Fruit fly (Drosophila melanogaster) whole organism, wandering third instar larva: Measurements from ENCODE around the gene Ptp61F.
A peak's percentile ranks its signal among the peaks of the same experiment; 100 is the strongest.

Experiments
- Abd-B ChIP-seq: fragments of >200 bp; optimal IDR thresholded peaks from 2 replicates; lab custom pipeline; 2017; ENCODE audit warnings: missing biosample characterization, missing genetic modification characterization
- CG32264 ChIP-seq: fragments of 200-800 bp; sonication (Bioruptor generic); optimal IDR thresholded peaks from 2 replicates; lab custom pipeline; 2016; ENCODE audit warnings: missing biosample characterization, missing genetic modification characterization
- CG9705 ChIP-seq: fragments of 200-800 bp; sonication (Bioruptor generic); optimal IDR thresholded peaks from 2 replicates; lab custom pipeline; 2018; ENCODE audit warnings: missing biosample characterization, mild to moderate bottlenecking, missing genetic modification characterization
- CrebA ChIP-seq: fragments of 200-800 bp; sonication (Bioruptor generic); optimal IDR thresholded peaks from 2 replicates; lab custom pipeline; 2016; ENCODE audit warnings: missing biosample characterization, mild to moderate bottlenecking, missing genetic modification characterization, borderline replicate concordance
- Dfd ChIP-seq: fragments of >200 bp; optimal IDR thresholded peaks from 2 replicates; lab custom pipeline; 2017; ENCODE audit warnings: missing biosample characterization, missing genetic modification characterization
- Dif ChIP-seq: fragments of 200-275, 200-300 bp; sonication (Bioruptor generic); optimal IDR thresholded peaks from 2 replicates; lab custom pipeline; 2018; ENCODE audit warnings: missing biosample characterization, missing genetic modification characterization; ENCODE audit not compliant: partially characterized antibody
- GATAd ChIP-seq: sonication (Bioruptor generic); optimal IDR thresholded peaks from 2 replicates; lab custom pipeline; 2016; ENCODE audit warnings: missing biosample characterization, missing genetic modification characterization
- HLH106 ChIP-seq: fragments of 200-800 bp; optimal IDR thresholded peaks from 3 replicates; lab custom pipeline; 2019; ENCODE audit warnings: missing biosample characterization, mild to moderate bottlenecking, missing genetic modification characterization, moderate library complexity
- Hnf4 ChIP-seq: fragments of 200-800 bp; sonication (Bioruptor generic); optimal IDR thresholded peaks from 2 replicates; lab custom pipeline; 2016; ENCODE audit warnings: missing biosample characterization, mild to moderate bottlenecking, missing genetic modification characterization
- Hr78 ChIP-seq: fragments of >200 bp; optimal IDR thresholded peaks from 2 replicates; lab custom pipeline; 2017; ENCODE audit warnings: missing biosample characterization, missing genetic modification characterization
- Hr83 ChIP-seq: fragments of 200-300 bp; sonication (Bioruptor generic); optimal IDR thresholded peaks from 2 replicates; lab custom pipeline; 2016; ENCODE audit warnings: missing biosample characterization, mild to moderate bottlenecking, missing genetic modification characterization, moderate library complexity; ENCODE audit not compliant: poor library complexity, severe bottlenecking
- Jra ChIP-seq: sonication (Bioruptor generic); optimal IDR thresholded peaks from 2 replicates; lab custom pipeline; 2016; ENCODE audit warnings: missing biosample characterization, missing genetic modification characterization
- Mio ChIP-seq: sonication (Bioruptor generic); optimal IDR thresholded peaks from 2 replicates; lab custom pipeline; 2016; ENCODE audit warnings: missing biosample characterization, missing genetic modification characterization
- Myc ChIP-seq: fragments of >200 bp; optimal IDR thresholded peaks from 2 replicates; lab custom pipeline; 2017
- N ChIP-seq: fragments of >200 bp; optimal IDR thresholded peaks from 2 replicates; lab custom pipeline; 2018; ENCODE audit warnings: missing biosample characterization, missing external identifiers, missing genetic modification characterization
- OdsH ChIP-seq: fragments of 200-800 bp; sonication (Bioruptor generic); optimal IDR thresholded peaks from 2 replicates; lab custom pipeline; 2016; ENCODE audit warnings: missing biosample characterization, mild to moderate bottlenecking, missing genetic modification characterization
- Rel ChIP-seq, 2 experiments: fragments of 200-800 bp; sonication (Bioruptor generic) in 1 of 2; optimal IDR thresholded peaks; 2 replicates in 1 of 2; 3 replicates in 1 of 2; lab custom pipeline; 2016 to 2019; ENCODE audit warnings: mild to moderate bottlenecking in 2 of 2, missing biosample characterization in 2 of 2, missing genetic modification characterization in 2 of 2, moderate library complexity in 1 of 2
- Sp1 ChIP-seq: fragments of 200-800 bp; sonication (Bioruptor generic); optimal IDR thresholded peaks from 3 replicates; lab custom pipeline; 2019; ENCODE audit warnings: missing biosample characterization, mild to moderate bottlenecking, missing genetic modification characterization, moderate library complexity
- Vsx2 ChIP-seq: fragments of 200-300, 225-300 bp; sonication (Bioruptor generic); optimal IDR thresholded peaks from 2 replicates; lab custom pipeline; 2018; ENCODE audit warnings: missing biosample characterization, missing genetic modification characterization; ENCODE audit not compliant: partially characterized antibody
- br ChIP-seq: fragments of 200-800 bp; sonication (Bioruptor generic); optimal IDR thresholded peaks from 2 replicates; lab custom pipeline; 2016; ENCODE audit warnings: missing biosample characterization, missing genetic modification characterization
- brk ChIP-seq: fragments of 200-800 bp; sonication (Bioruptor generic); optimal IDR thresholded peaks from 2 replicates; lab custom pipeline; 2016; ENCODE audit warnings: missing biosample characterization, mild to moderate bottlenecking, missing genetic modification characterization
- dl ChIP-seq, 2 experiments: fragments of 175-275, 200-275 bp in 1 of 2; fragments of 200-275 bp in 1 of 2; sonication (Bioruptor generic); optimal IDR thresholded peaks; lab custom pipeline; 2018; ENCODE audit warnings: mild to moderate bottlenecking in 2 of 2, missing biosample characterization in 2 of 2, missing genetic modification characterization in 2 of 2, moderate library complexity in 2 of 2; ENCODE audit not compliant: partially characterized antibody in 2 of 2, insufficient read depth in 1 of 2
- dmrt93B ChIP-seq: fragments of 200-800 bp; sonication (Bioruptor generic); optimal IDR thresholded peaks from 2 replicates; lab custom pipeline; 2018; ENCODE audit warnings: missing biosample characterization, mild to moderate bottlenecking, missing genetic modification characterization
- dsf ChIP-seq: sonication (Bioruptor generic); optimal IDR thresholded peaks from 2 replicates; lab custom pipeline; 2016; ENCODE audit warnings: missing biosample characterization, missing genetic modification characterization, borderline replicate concordance
- ey ChIP-seq: fragments of 200-800 bp; sonication (Bioruptor generic); optimal IDR thresholded peaks from 2 replicates; lab custom pipeline; 2016; ENCODE audit warnings: missing biosample characterization, missing genetic modification characterization
- foxo ChIP-seq, 2 experiments: fragments of 200-800 bp; sonication (Bioruptor generic); optimal IDR thresholded peaks; 2 replicates in 1 of 2; 3 replicates in 1 of 2; lab custom pipeline; 2016 to 2017; ENCODE audit warnings: missing biosample characterization in 2 of 2, missing genetic modification characterization in 2 of 2
- fru ChIP-seq: fragments of 200-800 bp; sonication (Bioruptor generic); optimal IDR thresholded peaks from 3 replicates; lab custom pipeline; 2016; ENCODE audit warnings: missing biosample characterization, mild to moderate bottlenecking, missing genetic modification characterization
- h ChIP-seq: fragments of 200-800 bp; sonication (Bioruptor generic); optimal IDR thresholded peaks from 3 replicates; lab custom pipeline; 2016; ENCODE audit warnings: missing biosample characterization, mild to moderate bottlenecking, missing genetic modification characterization
- jim ChIP-seq: fragments of 175-275, 200-325 bp; sonication (Bioruptor generic); optimal IDR thresholded peaks from 2 replicates; lab custom pipeline; 2016; ENCODE audit warnings: missing biosample characterization, mild to moderate bottlenecking, missing genetic modification characterization
- lola ChIP-seq: fragments of >200 bp; optimal IDR thresholded peaks from 2 replicates; lab custom pipeline; 2017; ENCODE audit warnings: missing biosample characterization, missing genetic modification characterization
- pan ChIP-seq: fragments of >200 bp; optimal IDR thresholded peaks from 2 replicates; lab custom pipeline; 2017
- psq ChIP-seq: fragments of 200-800 bp; sonication (Bioruptor generic); optimal IDR thresholded peaks from 3 replicates; lab custom pipeline; 2017; ENCODE audit warnings: missing biosample characterization, mild to moderate bottlenecking, missing genetic modification characterization, moderate library complexity
- rgr ChIP-seq: fragments of 200-800 bp; sonication (Bioruptor generic); optimal IDR thresholded peaks from 3 replicates; lab custom pipeline; 2016; ENCODE audit warnings: missing biosample characterization, mild to moderate bottlenecking, missing genetic modification characterization
- sage ChIP-seq: fragments of 200-800 bp; sonication (Bioruptor generic); optimal IDR thresholded peaks from 2 replicates; lab custom pipeline; 2016; ENCODE audit warnings: missing biosample characterization, mild to moderate bottlenecking, missing genetic modification characterization
- sv ChIP-seq: fragments of 200-800 bp; sonication (Bioruptor generic); optimal IDR thresholded peaks from 3 replicates; lab custom pipeline; 2016; ENCODE audit warnings: missing biosample characterization, missing genetic modification characterization
- tai ChIP-seq: sonication (Bioruptor generic); optimal IDR thresholded peaks from 2 replicates; lab custom pipeline; 2016; ENCODE audit warnings: missing biosample characterization, missing genetic modification characterization
- usp ChIP-seq: fragments of >200 bp; optimal IDR thresholded peaks from 2 replicates; lab custom pipeline; 2017; ENCODE audit warnings: missing biosample characterization, missing genetic modification characterization
- woc ChIP-seq: sonication (Bioruptor generic); optimal IDR thresholded peaks from 2 replicates; lab custom pipeline; 2016; ENCODE audit warnings: missing biosample characterization, mild to moderate bottlenecking, missing genetic modification characterization

The Ptp61F gene

DNA sequence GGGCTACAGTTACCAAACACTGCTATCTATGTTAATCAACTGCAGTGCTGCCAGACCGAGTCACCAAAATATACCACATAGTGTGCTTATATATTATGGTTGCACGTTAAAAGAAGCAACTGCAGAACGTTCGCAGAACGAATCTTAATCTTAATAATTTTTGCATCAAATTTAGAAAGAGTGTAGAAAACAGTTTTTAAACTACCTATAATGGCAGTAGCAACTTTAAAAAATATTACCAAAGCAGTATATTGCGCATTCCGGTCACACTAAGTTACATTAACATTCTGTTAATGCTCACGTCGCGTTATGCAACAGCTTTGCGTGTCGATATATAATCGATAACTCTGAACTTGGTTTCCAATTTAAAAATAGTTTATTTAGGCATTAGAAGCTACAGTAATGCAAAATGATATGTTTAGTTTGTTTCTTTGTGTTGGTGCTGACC, 132.9 kb downstream of the Ptp61F start, which contains the start of gene indra:
Gene indra (minus strand): TSS at position 271 of the 448 bp plus-strand sequence.
- TF ChIP-seq Sp1 (GFP tag; lab: Kevin White, UChicago) = peak; percentile 53
- TF ChIP-seq OdsH = no peak
- TF ChIP-seq sv (GFP tag; lab: Kevin White, UChicago) = peak; percentile 68
- peak; percentile 53 for TF ChIP-seq Jra (GFP tag; lab: Kevin White, UChicago)
- TF ChIP-seq ey (GFP tag; lab: Kevin White, UChicago) = peak; percentile 79
- no peak for TF ChIP-seq Abd-B (GFP tag; lab: Kevin White, UChicago)
- no peak for TF ChIP-seq Hnf4
- TF ChIP-seq rgr (GFP tag; lab: Kevin White, UChicago) = peak; percentile 63
- TF ChIP-seq sage = no peak
- TF ChIP-seq tai (GFP tag; lab: Kevin White, UChicago) = no peak
- peak; percentile 61 for TF ChIP-seq Myc (lab: Kevin White, UChicago)
- no peak for TF ChIP-seq lola (GFP tag; lab: Kevin White, UChicago)
- TF ChIP-seq CG9705 (GFP tag; lab: Kevin White, UChicago) = peak; percentile 35
- TF ChIP-seq Hr83 = no peak
- TF ChIP-seq psq (GFP tag; lab: Kevin White, UChicago) = peak; percentile 31
- TF ChIP-seq jim (GFP tag; lab: Kevin White, UChicago) = no peak
- TF ChIP-seq Dfd (GFP tag; lab: Kevin White, UChicago) = no peak
- TF ChIP-seq Dif (GFP tag; lab: Kevin White, UChicago) = no peak
- TF ChIP-seq usp (GFP tag; lab: Kevin White, UChicago) = no peak
- TF ChIP-seq dmrt93B (GFP tag; lab: Kevin White, UChicago) = no peak
- no peak for TF ChIP-seq brk
- TF ChIP-seq CG32264 (GFP tag; lab: Kevin White, UChicago) = no peak
- no peak for TF ChIP-seq dsf (GFP tag; lab: Kevin White, UChicago)
- TF ChIP-seq fru (GFP tag; lab: Kevin White, UChicago) = peak; percentile 69
- TF ChIP-seq h (GFP tag; lab: Kevin White, UChicago) = peak; percentile 72
- TF ChIP-seq woc (GFP tag; lab: Kevin White, UChicago) = peak; percentile 57
- no peak for TF ChIP-seq pan (lab: Kevin White, UChicago)
- peak in 1 of 2 experiments; percentile 67 for TF ChIP-seq foxo (GFP tag; optimal IDR thresholded peaks at IDR 0.05; lab: Kevin White, UChicago)
- TF ChIP-seq N (GFP tag; lab: Kevin White, UChicago) = no peak
- TF ChIP-seq GATAd (GFP tag; lab: Kevin White, UChicago) = no peak
- TF ChIP-seq Mio (GFP tag; lab: Kevin White, UChicago) = peak; percentile 10
- TF ChIP-seq br = no peak
- peak; percentile 69 for TF ChIP-seq HLH106 (tag; lab: Kevin White, UChicago)
- no peak for TF ChIP-seq CrebA (GFP tag; lab: Kevin White, UChicago)
- TF ChIP-seq Rel (GFP tag; optimal IDR thresholded peaks at IDR 0.05; lab: Kevin White, UChicago) = no peak
- TF ChIP-seq Rel (tag; optimal IDR thresholded peaks at IDR 0.05; lab: Kevin White, UChicago) = peak; percentile 46
- TF ChIP-seq Hr78 = no peak
- no peak for TF ChIP-seq Vsx2 (GFP tag; lab: Kevin White, UChicago)
- TF ChIP-seq dl (GFP tag; optimal IDR thresholded peaks at IDR 0.05; lab: Kevin White, UChicago; ENCODE audit: insufficient read depth in 1 of 2, partially characterized antibody in 2 of 2) = no peak

dm6 chr3L:1335989-1336961, 138.8 kb downstream of the Ptp61F start:
- TF ChIP-seq psq (GFP tag; lab: Kevin White, UChicago) (peak; percentile 35), foxo (GFP tag; optimal IDR thresholded peaks at IDR 0.05; lab: Kevin White, UChicago) (peak in 1 of 2 experiments; percentile 61), CG32264 (GFP tag; lab: Kevin White, UChicago) (no peak), OdsH (peak; percentile 74), br (peak; percentile 67), Mio (GFP tag; lab: Kevin White, UChicago) (no peak), h (GFP tag; lab: Kevin White, UChicago) (peak; percentile 86), dmrt93B (GFP tag; lab: Kevin White, UChicago) (no peak), Hnf4 (peak; percentile 70), dsf (GFP tag; lab: Kevin White, UChicago) (no peak), tai (GFP tag; lab: Kevin White, UChicago) (no peak), ey (GFP tag; lab: Kevin White, UChicago) (peak; percentile 62), Myc (lab: Kevin White, UChicago) (no peak), sv (GFP tag; lab: Kevin White, UChicago) (no peak), Abd-B (GFP tag; lab: Kevin White, UChicago) (no peak), fru (GFP tag; lab: Kevin White, UChicago) (peak; percentile 68), Dif (GFP tag; lab: Kevin White, UChicago) (peak; percentile 3), Vsx2 (GFP tag; lab: Kevin White, UChicago) (no peak), Rel (GFP tag; optimal IDR thresholded peaks at IDR 0.05; lab: Kevin White, UChicago) (peak; percentile 17), Rel (tag; optimal IDR thresholded peaks at IDR 0.05; lab: Kevin White, UChicago) (peak; percentile 36), Hr83 (no peak), lola (GFP tag; lab: Kevin White, UChicago) (no peak), N (GFP tag; lab: Kevin White, UChicago) (no peak), usp (GFP tag; lab: Kevin White, UChicago) (no peak), brk (no peak), woc (GFP tag; lab: Kevin White, UChicago) (peak; percentile 10), Sp1 (GFP tag; lab: Kevin White, UChicago) (peak; percentile 4), pan (lab: Kevin White, UChicago) (no peak), GATAd (GFP tag; lab: Kevin White, UChicago) (no peak), CrebA (GFP tag; lab: Kevin White, UChicago) (no peak), sage (no peak), Dfd (GFP tag; lab: Kevin White, UChicago) (no peak), jim (GFP tag; lab: Kevin White, UChicago) (no peak), Hr78 (no peak), CG9705 (GFP tag; lab: Kevin White, UChicago) (no peak), HLH106 (tag; lab: Kevin White, UChicago) (peak; percentile 26)
